Fruit fly (Drosophila melanogaster) whole organism, embryonic: ENCODE results near the gene CG6739.

Experiments used
- Atf3 ChIP-seq: fragments of 200-800 bp; sonication (Bioruptor generic); optimal IDR thresholded peaks from 3 replicates; lab custom pipeline; 2016; ENCODE audit warnings: missing biosample characterization, missing genetic modification characterization
- B-H1 ChIP-seq: fragments of 200-800 bp; sonication (Bioruptor generic); IDR thresholded peaks from 3 replicates; pipeline ENCODE4 v1.3.6; 2022; ENCODE audit warnings: missing biosample characterization, missing genetic modification characterization
- Bdp1 ChIP-seq: fragments of 200-800 bp; sonication (Bioruptor generic); optimal IDR thresholded peaks from 3 replicates; lab custom pipeline; 2016; ENCODE audit warnings: missing biosample characterization, missing genetic modification characterization
- C15 ChIP-seq: fragments of 200-800 bp; sonication (Bioruptor generic); IDR thresholded peaks from 3 replicates; pipeline ENCODE4 v1.3.6; 2022; ENCODE audit warnings: missing biosample characterization, missing genetic modification characterization
- CG10565 ChIP-seq: fragments of 200-800 bp; sonication (Bioruptor generic); optimal IDR thresholded peaks from 3 replicates; lab custom pipeline; 2016; ENCODE audit warnings: missing biosample characterization, mild to moderate bottlenecking, missing genetic modification characterization
- CG11723 ChIP-seq: fragments of 200-800 bp; sonication (Bioruptor generic); optimal IDR thresholded peaks from 2 replicates; lab custom pipeline; 2017; ENCODE audit warnings: missing biosample characterization, mild to moderate bottlenecking, missing genetic modification characterization
- CG12744 ChIP-seq: fragments of 200-800 bp; sonication (Bioruptor generic); optimal IDR thresholded peaks from 2 replicates; lab custom pipeline; 2016; ENCODE audit warnings: missing biosample characterization, missing genetic modification characterization
- CG13894 ChIP-seq: fragments of 200-800 bp; sonication (Bioruptor generic); optimal IDR thresholded peaks from 3 replicates; lab custom pipeline; 2018; ENCODE audit warnings: missing biosample characterization, mild to moderate bottlenecking, missing genetic modification characterization, moderate library complexity
- CG14710 ChIP-seq: fragments of 200-800 bp; sonication (Bioruptor generic); optimal IDR thresholded peaks from 3 replicates; lab custom pipeline; 2019; ENCODE audit warnings: missing biosample characterization, mild to moderate bottlenecking, missing genetic modification characterization, moderate library complexity
- CG17829 ChIP-seq: fragments of 200-800 bp; optimal IDR thresholded peaks from 2 replicates; lab custom pipeline; 2019; ENCODE audit warnings: missing biosample characterization, mild to moderate bottlenecking, missing genetic modification characterization, moderate library complexity
- CG31441 ChIP-seq: fragments of 200-800 bp; sonication (Bioruptor generic); IDR thresholded peaks from 2 replicates; pipeline ENCODE4 v1.3.6; 2022; ENCODE audit warnings: missing biosample characterization, missing genetic modification characterization
- CG4424 ChIP-seq: fragments of 200-800 bp; sonication (Bioruptor generic); optimal IDR thresholded peaks from 3 replicates; lab custom pipeline; 2016; ENCODE audit warnings: missing biosample characterization, missing genetic modification characterization
- CG5245 ChIP-seq: fragments of 200-800 bp; sonication (Bioruptor generic); optimal IDR thresholded peaks from 3 replicates; lab custom pipeline; 2016; ENCODE audit warnings: missing biosample characterization, missing genetic modification characterization
- CG7271 ChIP-seq: fragments of 200-800 bp; sonication (Bioruptor generic); optimal IDR thresholded peaks from 2 replicates; lab custom pipeline; 2018; ENCODE audit warnings: missing biosample characterization, mild to moderate bottlenecking, missing genetic modification characterization, moderate library complexity
- CG7357 ChIP-seq: fragments of 200-800 bp; sonication (Bioruptor generic); IDR thresholded peaks from 3 replicates; pipeline ENCODE4 v1.3.6; 2022; ENCODE audit warnings: missing biosample characterization, missing genetic modification characterization
- CG8924 ChIP-seq: fragments of 200-800 bp; optimal IDR thresholded peaks from 3 replicates; lab custom pipeline; 2019; ENCODE audit warnings: missing biosample characterization, mild to moderate bottlenecking, missing genetic modification characterization, moderate library complexity
- D19A ChIP-seq: fragments of 200-800 bp; optimal IDR thresholded peaks from 3 replicates; lab custom pipeline; 2019; ENCODE audit warnings: missing biosample characterization, mild to moderate bottlenecking, missing genetic modification characterization, moderate library complexity
- HHEX ChIP-seq: fragments of 200-800 bp; sonication (Bioruptor generic); optimal IDR thresholded peaks from 3 replicates; lab custom pipeline; 2017; ENCODE audit warnings: missing biosample characterization, mild to moderate bottlenecking, missing genetic modification characterization, missing genetic modification reagents
- Hey ChIP-seq: fragments of 200-800 bp; sonication (Bioruptor generic); optimal IDR thresholded peaks from 3 replicates; lab custom pipeline; 2018; ENCODE audit warnings: missing biosample characterization, mild to moderate bottlenecking, missing genetic modification characterization
- Kr ChIP-seq: fragments of 200-800 bp; sonication (Bioruptor generic); optimal IDR thresholded peaks from 2 replicates; lab custom pipeline; 2017; ENCODE audit warnings: missing biosample characterization, mild to moderate bottlenecking, missing genetic modification characterization
- Lpt ChIP-seq: fragments of >200 bp; optimal IDR thresholded peaks from 2 replicates; lab custom pipeline; 2018; ENCODE audit warnings: missing biosample characterization, missing genetic modification characterization
- Mad ChIP-seq: fragments of 200-800 bp; sonication (Bioruptor generic); optimal IDR thresholded peaks from 2 replicates; lab custom pipeline; 2016; ENCODE audit warnings: missing biosample characterization, missing genetic modification characterization
- Mes4 ChIP-seq: fragments of 200-800 bp; sonication (Bioruptor generic); optimal IDR thresholded peaks from 2 replicates; lab custom pipeline; 2016; ENCODE audit warnings: missing biosample characterization, missing genetic modification characterization
- Myb ChIP-seq: fragments of 200-800 bp; sonication (Bioruptor generic); optimal IDR thresholded peaks from 2 replicates; lab custom pipeline; 2016; ENCODE audit warnings: missing biosample characterization, missing genetic modification characterization
- NK7.1 ChIP-seq: fragments of 200-800 bp; sonication (Bioruptor generic); optimal IDR thresholded peaks from 3 replicates; lab custom pipeline; 2016; ENCODE audit warnings: missing biosample characterization, missing genetic modification characterization
- Rfx ChIP-seq: fragments of 200-800 bp; sonication (Bioruptor generic); IDR thresholded peaks from 2 replicates; pipeline ENCODE4 v1.3.6; 2022; ENCODE audit warnings: missing biosample characterization, missing genetic modification characterization
- Rx ChIP-seq: fragments of 200-800 bp; sonication (Bioruptor generic); IDR thresholded peaks from 2 replicates; pipeline ENCODE4 v1.3.6; 2022; ENCODE audit warnings: missing biosample characterization, missing genetic modification characterization
- Sox102F ChIP-seq: fragments of 200-800 bp; sonication (Bioruptor generic); optimal IDR thresholded peaks from 2 replicates; lab custom pipeline; 2018; ENCODE audit warnings: missing biosample characterization, mild to moderate bottlenecking, missing genetic modification characterization, moderate library complexity
- Sry-β ChIP-seq: fragments of 200-800 bp; sonication (Bioruptor generic); optimal IDR thresholded peaks from 2 replicates; lab custom pipeline; 2018; ENCODE audit warnings: missing biosample characterization, mild to moderate bottlenecking, missing genetic modification characterization, moderate library complexity
- Sry-δ ChIP-seq: fragments of 200-800 bp; sonication (Bioruptor generic); optimal IDR thresholded peaks from 2 replicates; lab custom pipeline; 2016; ENCODE audit warnings: missing biosample characterization, missing genetic modification characterization
- ara ChIP-seq: fragments of 200-800 bp; sonication (Bioruptor generic); IDR thresholded peaks from 2 replicates; pipeline ENCODE4 v1.3.6; 2022; ENCODE audit warnings: missing biosample characterization, missing genetic modification characterization
- az2 ChIP-seq: fragments of 200-800 bp; sonication (Bioruptor generic); optimal IDR thresholded peaks from 3 replicates; lab custom pipeline; 2016; ENCODE audit warnings: missing biosample characterization, missing genetic modification characterization
- bcd ChIP-seq: fragments of 200-800 bp; sonication (Bioruptor generic); optimal IDR thresholded peaks from 2 replicates; lab custom pipeline; 2017; ENCODE audit warnings: missing biosample characterization, mild to moderate bottlenecking, missing genetic modification characterization
- br ChIP-seq: fragments of >200 bp; optimal IDR thresholded peaks from 2 replicates; lab custom pipeline; 2017
- cad ChIP-seq: fragments of >200 bp; optimal IDR thresholded peaks from 2 replicates; lab custom pipeline; 2017; ENCODE audit warnings: missing biosample characterization, missing genetic modification characterization
- chif ChIP-seq, 2 experiments: fragments of 200-800 bp; sonication (Bioruptor generic); optimal IDR thresholded peaks; 3 replicates each; lab custom pipeline; 2016; ENCODE audit warnings: missing biosample characterization in 2 of 2, missing genetic modification characterization in 2 of 2
- dmrt11E ChIP-seq: fragments of 200-800 bp; sonication (Bioruptor generic); optimal IDR thresholded peaks from 3 replicates; lab custom pipeline; 2018; ENCODE audit warnings: missing biosample characterization, mild to moderate bottlenecking, missing genetic modification characterization, moderate library complexity
- ewg ChIP-seq: fragments of 200-800 bp; sonication (Bioruptor generic); optimal IDR thresholded peaks from 3 replicates; lab custom pipeline; 2017; ENCODE audit warnings: mild to moderate bottlenecking, missing biosample characterization, missing genetic modification reagents, missing genetic modification characterization
- gsb-n ChIP-seq: fragments of 200-800 bp; sonication (Bioruptor generic); optimal IDR thresholded peaks from 3 replicates; lab custom pipeline; 2018; ENCODE audit warnings: missing biosample characterization, mild to moderate bottlenecking, missing genetic modification characterization
- klu ChIP-seq: fragments of 200-800 bp; sonication (Bioruptor generic); IDR thresholded peaks from 2 replicates; pipeline ENCODE4 v1.3.6; 2022; ENCODE audit warnings: missing biosample characterization, missing genetic modification characterization
- maf-S ChIP-seq: fragments of 200-800 bp; sonication (Bioruptor generic); optimal IDR thresholded peaks from 2 replicates; lab custom pipeline; 2016; ENCODE audit warnings: missing biosample characterization, missing genetic modification characterization
- mam ChIP-seq: fragments of 200-800 bp; sonication (Bioruptor generic); optimal IDR thresholded peaks from 3 replicates; lab custom pipeline; 2016; ENCODE audit warnings: missing biosample characterization, missing genetic modification characterization
- pfk ChIP-seq: fragments of 200-800 bp; sonication (Bioruptor generic); optimal IDR thresholded peaks from 2 replicates; lab custom pipeline; 2018; ENCODE audit warnings: missing biosample characterization, mild to moderate bottlenecking, missing genetic modification characterization, moderate library complexity
- prd ChIP-seq, 3 experiments: fragments of >200 bp in 2 of 3; fragments of 200-800 bp in 1 of 3; sonication (Bioruptor generic) in 1 of 3; optimal IDR thresholded peaks in 2 of 3; IDR thresholded peaks in 1 of 3; 2 replicates in 2 of 3; 3 replicates in 1 of 3; pipeline versions ENCODE4 v1.3.6 to Lab custom; 2017 to 2022; ENCODE audit warnings: missing biosample characterization in 1 of 3, missing genetic modification characterization in 1 of 3
- pum ChIP-seq: fragments of 200-800 bp; sonication (Bioruptor generic); optimal IDR thresholded peaks from 2 replicates; lab custom pipeline; 2016; ENCODE audit warnings: missing biosample characterization, missing genetic modification characterization
- salm ChIP-seq: fragments of 200-800 bp; sonication (Bioruptor generic); optimal IDR thresholded peaks from 2 replicates; lab custom pipeline; 2018; ENCODE audit warnings: missing biosample characterization, mild to moderate bottlenecking, missing genetic modification characterization
- sima ChIP-seq: fragments of 200-800 bp; sonication (Bioruptor generic); optimal IDR thresholded peaks from 2 replicates; lab custom pipeline; 2016; ENCODE audit warnings: missing biosample characterization, missing genetic modification characterization
- trem ChIP-seq: fragments of 200-800 bp; optimal IDR thresholded peaks from 3 replicates; lab custom pipeline; 2019; ENCODE audit warnings: missing biosample characterization, mild to moderate bottlenecking, missing genetic modification characterization, moderate library complexity
- twi ChIP-seq: fragments of 200-800 bp; optimal IDR thresholded peaks from 2 replicates; lab custom pipeline; 2019; ENCODE audit warnings: missing biosample characterization, mild to moderate bottlenecking, missing genetic modification characterization, moderate library complexity
- unpg ChIP-seq: fragments of 200-800 bp; sonication (Bioruptor generic); optimal IDR thresholded peaks from 3 replicates; lab custom pipeline; 2018; ENCODE audit warnings: missing biosample characterization, mild to moderate bottlenecking, missing genetic modification characterization, moderate library complexity
- vvl ChIP-seq: fragments of 200-800 bp; sonication (Bioruptor generic); IDR thresholded peaks from 2 replicates; pipeline ENCODE4 v1.3.6; 2022; ENCODE audit warnings: missing biosample characterization, missing genetic modification characterization

The CG6739 gene

dm6 chr2L:7624096-7624843 lies 16.1 kb downstream of the CG6739 start (continued):
- TF ChIP-seq vvl (GFP tag; lab: Robert Waterston, UW) (0 out of 2 replicates have a peak, but pooled peaks have one; percentile 11), pfk (GFP tag; lab: Kevin White, UChicago) (no peak), Hey (tag; lab: Kevin White, UChicago) (no peak), CG4424 (no peak), Sry-δ (no peak), chif (GFP tag; optimal IDR thresholded peaks at IDR 0.05; lab: Kevin White, UChicago) (no peak), br (no peak), CG5245 (GFP tag; lab: Kevin White, UChicago) (no peak), CG12744 (GFP tag; lab: Kevin White, UChicago) (no peak), sima (GFP tag; lab: Kevin White, UChicago) (no peak), CG11723 (GFP tag; lab: Kevin White, UChicago) (no peak), HHEX (GFP tag; lab: Kevin White, UChicago) (no peak), CG10565 (no peak), prd (optimal IDR thresholded peaks at IDR 0.05; lab: Kevin White, UChicago) (no peak), prd (GFP tag; IDR thresholded peaks at IDR 0.05; lab: Robert Waterston, UW) (peak; percentile 61; the same call in 2 of the 3 replicates), Rx (GFP tag; lab: Robert Waterston, UW) (no peak), twi (tag; lab: Kevin White, UChicago) (no peak), CG8924 (tag; lab: Kevin White, UChicago) (peak; percentile 9), Sry-β (no peak), pum (no peak), Rfx (GFP tag; lab: Robert Waterston, UW) (no peak), cad (GFP tag; lab: Kevin White, UChicago) (peak; percentile 24), CG13894 (no peak), az2 (GFP tag; lab: Kevin White, UChicago) (no peak), D19A (tag; lab: Kevin White, UChicago) (peak; percentile 27), ara (GFP tag; lab: Robert Waterston, UW) (no peak), CG14710 (tag; lab: Kevin White, UChicago) (peak; percentile 8), maf-S (GFP tag; lab: Kevin White, UChicago) (no peak), C15 (no peak), Bdp1 (GFP tag; lab: Kevin White, UChicago) (no peak), Mad (GFP tag; lab: Kevin White, UChicago) (no peak), Lpt (no peak), Atf3 (GFP tag; lab: Kevin White, UChicago) (no peak), mam (GFP tag; lab: Kevin White, UChicago) (no peak), B-H1 (GFP tag; lab: Robert Waterston, UW) (no peak), NK7.1 (GFP tag; lab: Kevin White, UChicago) (no peak), gsb-n (tag; lab: Kevin White, UChicago) (peak; percentile 66), trem (tag; lab: Kevin White, UChicago) (peak; percentile 19), CG17829 (peak; percentile 40), unpg (GFP tag; lab: Kevin White, UChicago) (no peak), CG7357 (GFP tag; lab: Robert Waterston, UW) (no peak), klu (no peak), bcd (GFP tag; lab: Kevin White, UChicago) (no peak), salm (no peak), ewg (GFP tag; lab: Kevin White, UChicago) (peak; percentile 35), CG31441 (peak; percentile 18; the same call in 1 of the 2 replicates), Kr (GFP tag; lab: Kevin White, UChicago) (peak; percentile 57), Myb (no peak), dmrt11E (tag; lab: Kevin White, UChicago) (peak; percentile 62), Sox102F (GFP tag; lab: Kevin White, UChicago) (no peak), Mes4 (GFP tag; lab: Kevin White, UChicago) (no peak), CG7271 (peak; percentile 11)
